Worm (Caenorhabditis elegans) whole organism, midembryonic: ENCODE data around the gene str-31.

Experiments
- flt-1 ChIP-seq: fragments of 200-800 bp; sonication (Bioruptor generic); IDR thresholded peaks from 2 replicates; pipeline ENCODE4 v1.3.6; 2022; ENCODE audit warnings: missing genetic modification characterization, missing compliant biosample characterization
- tab-1 ChIP-seq: fragments of 200-800 bp; sonication (Bioruptor generic); IDR thresholded peaks from 2 replicates; pipeline ENCODE4 v1.3.6; 2022; ENCODE audit warnings: missing genetic modification characterization, missing compliant biosample characterization
- ztf-29 ChIP-seq: fragments of 200-800 bp; sonication (Bioruptor generic); IDR thresholded peaks from 2 replicates; pipeline ENCODE4 v1.3.6; 2022; ENCODE audit warnings: missing genetic modification reagents, missing genetic modification characterization, missing compliant biosample characterization

DNA sequence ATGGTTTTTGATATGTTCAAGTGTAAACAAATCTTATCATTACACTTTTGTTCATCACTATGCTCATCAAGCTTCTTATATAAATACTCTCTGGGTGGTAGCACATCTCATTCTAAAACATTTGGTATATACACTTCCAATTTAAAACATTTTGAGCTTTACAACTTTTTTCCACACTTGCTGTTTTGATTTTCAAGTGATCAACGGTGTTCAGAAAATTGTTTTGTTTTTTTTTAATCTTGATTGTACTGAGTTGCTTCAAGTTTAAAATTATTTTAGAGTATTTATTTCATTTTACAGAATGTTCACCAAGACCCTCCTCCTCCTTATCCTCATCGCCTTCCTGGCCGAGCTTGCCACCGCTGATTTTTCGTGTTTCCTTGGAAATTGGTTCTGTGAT is 20.4 kb upstream of the str-31 start, which contains the start of gene C54F6.5:
- TF ChIP-seq ztf-29 (GFP tag; lab: Robert Waterston, UW) (no peak), tab-1 (GFP tag; lab: Robert Waterston, UW) (no peak), flt-1 (GFP tag; lab: Robert Waterston, UW) (no peak)
